Worm (Caenorhabditis elegans) whole organism, L1 larva: ENCODE measurements around the gene clec-39.

ENCODE experiments used
- C34B4.2 ChIP-seq: sonication (generic microtip); optimal IDR thresholded peaks from 2 replicates; lab custom pipeline; 2017; ENCODE audit warnings: mild to moderate bottlenecking, missing genetic modification characterization, missing compliant biosample characterization
- ama-1 ChIP-seq: fragments of 150-350 bp; optimal IDR thresholded peaks from 2 replicates; lab custom pipeline; 2014
- ceh-63 ChIP-seq: fragments of 200-800 bp; sonication (Bioruptor generic); optimal IDR thresholded peaks from 2 replicates; lab custom pipeline; 2018; ENCODE audit warnings: mild to moderate bottlenecking, missing genetic modification characterization, missing compliant biosample characterization
- ceh-82 ChIP-seq, 3 experiments: fragments of 150-350 bp in 1 of 3; sonication (generic microtip) in 2 of 3; optimal IDR thresholded peaks; 2 replicates each; lab custom pipeline; 2014 to 2017; ENCODE audit warnings: missing biosample characterization in 3 of 3, missing genetic modification characterization in 3 of 3
- ceh-88 ChIP-seq: fragments of 200-800 bp; sonication (Bioruptor generic); IDR thresholded peaks from 2 replicates; pipeline ENCODE4 v1.3.6; 2022; ENCODE audit warnings: missing genetic modification characterization, missing compliant biosample characterization
- ceh-90 ChIP-seq: sonication (generic microtip); optimal IDR thresholded peaks from 2 replicates; lab custom pipeline; 2016; ENCODE audit warnings: missing genetic modification characterization, missing compliant biosample characterization
- dpl-1 ChIP-seq, 3 experiments: fragments of 150-350 bp in 2 of 3; sonication (generic microtip) in 1 of 3; optimal IDR thresholded peaks; 2 replicates each; lab custom pipeline; 2014 to 2017; ENCODE audit warnings: missing biosample characterization in 3 of 3, missing genetic modification characterization in 3 of 3, missing genetic modification reagents in 3 of 3
- efl-1 ChIP-seq, 4 experiments: fragments of 150-350 bp; optimal IDR thresholded peaks in 3 of 4; peaks in 1 of 4; 1 replicate in 1 of 4; 2 replicates in 3 of 4; lab custom pipeline; 2014; ENCODE audit warnings: missing biosample characterization in 2 of 4, missing genetic modification characterization in 2 of 4, missing genetic modification reagents in 2 of 4
- egl-13 ChIP-seq: sonication (generic microtip); optimal IDR thresholded peaks from 2 replicates; lab custom pipeline; 2016; ENCODE audit warnings: missing genotype, missing genetic modification reagents, missing genetic modification characterization, missing compliant biosample characterization
- egl-27 ChIP-seq, 2 experiments: fragments of 150-350 bp in 1 of 2; sonication (generic microtip); optimal IDR thresholded peaks; 3 replicates each; lab custom pipeline; 2017 to 2018; ENCODE audit warnings: missing biosample characterization in 2 of 2, missing genetic modification characterization in 2 of 2, missing genetic modification reagents in 2 of 2
- fkh-4 ChIP-seq: sonication (generic microtip); optimal IDR thresholded peaks from 2 replicates; lab custom pipeline; 2016; ENCODE audit warnings: missing compliant biosample characterization, missing genetic modification characterization, borderline replicate concordance
- fos-1 ChIP-seq: fragments of 150-350 bp; optimal IDR thresholded peaks from 2 replicates; lab custom pipeline; 2014; ENCODE audit warnings: missing biosample characterization, missing genetic modification characterization
- hlh-4 ChIP-seq: sonication (generic microtip); optimal IDR thresholded peaks from 2 replicates; lab custom pipeline; 2016; ENCODE audit warnings: mild to moderate bottlenecking, missing genetic modification characterization, missing compliant biosample characterization
- hpl-2 ChIP-seq: fragments of 150-350 bp; optimal IDR thresholded peaks from 2 replicates; lab custom pipeline; 2014; ENCODE audit warnings: missing biosample characterization, missing genetic modification reagents, missing genetic modification characterization
- jun-1 ChIP-seq: fragments of 150-350 bp; optimal IDR thresholded peaks from 2 replicates; lab custom pipeline; 2014; ENCODE audit warnings: missing biosample characterization, missing genetic modification reagents, missing genetic modification characterization
- lin-13 ChIP-seq: fragments of 150-350 bp; optimal IDR thresholded peaks from 2 replicates; lab custom pipeline; 2014; ENCODE audit warnings: missing biosample characterization, missing genetic modification reagents, missing genetic modification characterization
- lin-35 ChIP-seq, 2 experiments: fragments of 150-350 bp; optimal IDR thresholded peaks; 2 replicates each; lab custom pipeline; 2014; ENCODE audit warnings: missing biosample characterization in 2 of 2, missing genetic modification characterization in 2 of 2, missing genetic modification reagents in 2 of 2
- lin-39 ChIP-seq: fragments of 150-350 bp; optimal IDR thresholded peaks from 2 replicates; lab custom pipeline; 2014; ENCODE audit warnings: missing biosample characterization, missing genetic modification reagents, missing genetic modification characterization
- lsy-2 ChIP-seq, 2 experiments: fragments of 150-350 bp; optimal IDR thresholded peaks; 2 replicates each; lab custom pipeline; 2014; ENCODE audit warnings: missing biosample characterization in 2 of 2, missing genetic modification characterization in 2 of 2
- mep-1 ChIP-seq: fragments of 150-350 bp; optimal IDR thresholded peaks from 2 replicates; lab custom pipeline; 2014; ENCODE audit warnings: missing biosample characterization, missing genetic modification characterization
- nhr-11 ChIP-seq: fragments of 150-350 bp; optimal IDR thresholded peaks from 2 replicates; lab custom pipeline; 2014; ENCODE audit warnings: missing biosample characterization, missing genetic modification characterization
- nhr-47 ChIP-seq: sonication (generic microtip); optimal IDR thresholded peaks from 2 replicates; lab custom pipeline; 2016; ENCODE audit warnings: mild to moderate bottlenecking, missing genetic modification characterization, moderate library complexity, missing compliant biosample characterization
- nhr-71 ChIP-seq: sonication (generic microtip); optimal IDR thresholded peaks from 2 replicates; lab custom pipeline; 2016; ENCODE audit warnings: mild to moderate bottlenecking, missing genetic modification characterization, moderate library complexity, missing compliant biosample characterization
- nhr-76 ChIP-seq: sonication (generic microtip); optimal IDR thresholded peaks from 2 replicates; lab custom pipeline; 2017; ENCODE audit warnings: missing biosample characterization, missing genetic modification characterization
- nhr-77 ChIP-seq: fragments of 150-350 bp; optimal IDR thresholded peaks from 2 replicates; lab custom pipeline; 2014; ENCODE audit warnings: missing biosample characterization, missing genetic modification characterization
- nhr-84 ChIP-seq: sonication (generic microtip); optimal IDR thresholded peaks from 2 replicates; lab custom pipeline; 2017; ENCODE audit warnings: missing biosample characterization, missing genetic modification characterization
- nhr-90 ChIP-seq: sonication (generic microtip); optimal IDR thresholded peaks from 2 replicates; lab custom pipeline; 2016; ENCODE audit warnings: mild to moderate bottlenecking, missing genetic modification characterization, missing compliant biosample characterization; ENCODE audit not compliant: poor library complexity
- pax-3 ChIP-seq: fragments of 200-800 bp; sonication (Bioruptor generic); optimal IDR thresholded peaks from 2 replicates; lab custom pipeline; 2018; ENCODE audit warnings: mild to moderate bottlenecking, missing genetic modification characterization, moderate library complexity, missing compliant biosample characterization
- pqm-1 ChIP-seq: sonication (generic microtip); optimal IDR thresholded peaks from 3 replicates; lab custom pipeline; 2017; ENCODE audit warnings: missing biosample characterization, missing genetic modification characterization
- snu-23 ChIP-seq: sonication (generic microtip); optimal IDR thresholded peaks from 2 replicates; lab custom pipeline; 2016; ENCODE audit warnings: missing genetic modification characterization, missing compliant biosample characterization
- sptf-1 ChIP-seq: fragments of 150-350 bp; optimal IDR thresholded peaks from 2 replicates; lab custom pipeline; 2014; ENCODE audit warnings: missing biosample characterization, missing genetic modification characterization
- swsn-7 ChIP-seq: sonication (generic microtip); optimal IDR thresholded peaks from 2 replicates; lab custom pipeline; 2016; ENCODE audit warnings: missing genetic modification characterization, missing compliant biosample characterization
- unc-130 ChIP-seq: fragments of 150-350 bp; optimal IDR thresholded peaks from 2 replicates; lab custom pipeline; 2017; ENCODE audit warnings: missing biosample characterization, missing genetic modification characterization, inconsistent platforms
- unc-62 ChIP-seq: fragments of 150-350 bp; optimal IDR thresholded peaks from 2 replicates; lab custom pipeline; 2014; ENCODE audit warnings: missing biosample characterization, missing genetic modification reagents, missing genetic modification characterization
- unc-98 ChIP-seq: fragments of 200-800 bp; sonication (Bioruptor generic); IDR thresholded peaks from 2 replicates; pipeline ENCODE4 v1.3.6; 2022; ENCODE audit warnings: missing genetic modification characterization, missing compliant biosample characterization
- zag-1 ChIP-seq: fragments of 150-350 bp; optimal IDR thresholded peaks from 2 replicates; lab custom pipeline; 2014; ENCODE audit warnings: missing biosample characterization, missing genetic modification characterization
- ztf-4 ChIP-seq: fragments of 150-350 bp; optimal IDR thresholded peaks from 2 replicates; lab custom pipeline; 2014; ENCODE audit warnings: missing biosample characterization, missing genetic modification characterization

clec-39 gene

ce11 chrV:16742123-16742522, 3.1 kb downstream of the clec-39 start, which contains the start of gene T25E12.6:
Gene T25E12.6, plus strand, starts transcription at chrV:16742423.
- no peak for TF ChIP-seq unc-130 (tag; lab: Kevin White, UChicago)
- no peak for TF ChIP-seq dpl-1 (GFP tag; optimal IDR thresholded peaks at IDR 0.05; lab: Kevin White, UChicago)
- TF ChIP-seq unc-98 (GFP tag; lab: Robert Waterston, UW): no peak
- no peak for TF ChIP-seq snu-23 (GFP tag; lab: Kevin White, UChicago)
- no peak for TF ChIP-seq lsy-2 (tag; optimal IDR thresholded peaks at IDR 0.05; lab: Kevin White, UChicago)
- no peak for TF ChIP-seq ceh-90
- no peak for TF ChIP-seq egl-27 (tag; optimal IDR thresholded peaks at IDR 0.05; lab: Kevin White, UChicago)
- no peak for TF ChIP-seq nhr-84 (tag; lab: Kevin White, UChicago)
- TF ChIP-seq fkh-4 (tag; lab: Kevin White, UChicago): no peak
- no peak for TF ChIP-seq nhr-77 (tag; lab: Kevin White, UChicago)
- TF ChIP-seq lin-39: no peak
- TF ChIP-seq swsn-7: no peak
- TF ChIP-seq ceh-82 (tag; optimal IDR thresholded peaks at IDR 0.05; lab: Kevin White, UChicago): no peak
- no peak for TF ChIP-seq mep-1 (tag; lab: Kevin White, UChicago)
- TF ChIP-seq nhr-90 (tag; lab: Kevin White, UChicago): no peak
- TF ChIP-seq lin-35 (GFP tag; optimal IDR thresholded peaks at IDR 0.05; lab: Kevin White, UChicago): no peak
- TF ChIP-seq lin-13: no peak
- TF ChIP-seq nhr-71 (tag; lab: Kevin White, UChicago): no peak
- TF ChIP-seq hlh-4 (tag; lab: Kevin White, UChicago): no peak

- TF ChIP-seq unc-62 (GFP tag; lab: Kevin White, UChicago) (no peak), egl-13 (tag; lab: Kevin White, UChicago) (no peak), unc-130 (tag; lab: Kevin White, UChicago) (no peak), ztf-4 (no peak), fos-1 (tag; lab: Kevin White, UChicago) (no peak), jun-1 (tag; lab: Kevin White, UChicago) (no peak), zag-1 (tag; lab: Kevin White, UChicago) (no peak), C34B4.2 (no peak), dpl-1 (GFP tag; optimal IDR thresholded peaks at IDR 0.05; lab: Kevin White, UChicago) (no peak), sptf-1 (tag; lab: Kevin White, UChicago) (no peak)
These were observed 5.7 kb downstream of the clec-39 start for ce11 chrV:16744783-16745182.

ce11 chrV:16745214-16745613, 6.1 kb downstream of the clec-39 start:
- TF ChIP-seq ceh-63 (GFP tag; lab: Kevin White, UChicago): no peak
- TF ChIP-seq nhr-76: no peak
- no peak for TF ChIP-seq nhr-11 (tag; lab: Kevin White, UChicago)
- TF ChIP-seq pax-3 (tag; lab: Kevin White, UChicago): no peak
- TF ChIP-seq nhr-90 (tag; lab: Kevin White, UChicago): no peak
- no peak for TF ChIP-seq ama-1
- no peak for TF ChIP-seq ceh-88 (GFP tag; lab: Robert Waterston, UW)
- no peak for TF ChIP-seq zag-1 (tag; lab: Kevin White, UChicago)
- no peak for TF ChIP-seq pqm-1 (tag; lab: Kevin White, UChicago)

- no peak for TF ChIP-seq ceh-82 (tag; optimal IDR thresholded peaks at IDR 0.05; lab: Kevin White, UChicago)
- peak in 1 of 2 experiments; percentile 68 for TF ChIP-seq efl-1 (optimal IDR thresholded peaks at IDR 0.05; lab: Kevin White, UChicago)
- no peak for TF ChIP-seq efl-1 (GFP tag; optimal IDR thresholded peaks at IDR 0.05 in 1 of 2; lab: Kevin White, UChicago)
- no peak for TF ChIP-seq nhr-47 (tag; lab: Kevin White, UChicago)
- peak; percentile 61 for TF ChIP-seq hpl-2 (GFP tag; lab: Kevin White, UChicago)
These were observed 7.3 kb downstream of the clec-39 start, which contains the start of gene gyg-2 for ce11 chrV:16746231-16746990. Gene gyg-2, minus strand, starts transcription at chrV:16746258.
